Fruit fly (Drosophila melanogaster) whole organism, embryonic: ENCODE data around the gene IscU.

Experiments used
- Bgb ChIP-seq: fragments of 200-800 bp; sonication (Bioruptor generic); IDR thresholded peaks from 2 replicates; pipeline ENCODE4 v1.3.6; 2022; ENCODE audit warnings: missing biosample characterization, missing genetic modification characterization; ENCODE audit not compliant: partially characterized antibody
- CG11504 ChIP-seq: fragments of 200-800 bp; sonication (Bioruptor generic); optimal IDR thresholded peaks from 3 replicates; lab custom pipeline; 2019; ENCODE audit warnings: missing biosample characterization, mild to moderate bottlenecking, missing genetic modification characterization, moderate library complexity
- CG12659 ChIP-seq: fragments of 200-800 bp; sonication (Bioruptor generic); optimal IDR thresholded peaks from 3 replicates; lab custom pipeline; 2017; ENCODE audit warnings: mild to moderate bottlenecking, missing biosample characterization, missing genetic modification reagents, missing genetic modification characterization
- CG12942 ChIP-seq: fragments of 200-800 bp; sonication (Bioruptor generic); optimal IDR thresholded peaks from 3 replicates; lab custom pipeline; 2016; ENCODE audit warnings: missing biosample characterization, missing genetic modification characterization
- CG13775 ChIP-seq: fragments of 200-800 bp; sonication (Bioruptor generic); optimal IDR thresholded peaks from 3 replicates; lab custom pipeline; 2017; ENCODE audit warnings: missing biosample characterization, mild to moderate bottlenecking, missing genetic modification characterization
- CG14441 ChIP-seq: fragments of 200-800 bp; sonication (Bioruptor generic); IDR thresholded peaks from 2 replicates; pipeline ENCODE4 v1.3.6; 2022; ENCODE audit warnings: missing biosample characterization, missing genetic modification characterization
- CG1792 ChIP-seq: fragments of 200-800 bp; sonication (Bioruptor generic); optimal IDR thresholded peaks from 2 replicates; lab custom pipeline; 2016; ENCODE audit warnings: missing biosample characterization, missing genetic modification characterization
- CG30431 ChIP-seq: fragments of 200-800 bp; sonication (Bioruptor generic); optimal IDR thresholded peaks from 2 replicates; lab custom pipeline; 2017; ENCODE audit warnings: missing biosample characterization, missing genetic modification characterization
- CG3065 ChIP-seq: fragments of 200-800 bp; sonication (Bioruptor generic); optimal IDR thresholded peaks from 2 replicates; lab custom pipeline; 2016; ENCODE audit warnings: missing biosample characterization, missing genetic modification characterization
- CG31388 ChIP-seq: fragments of 200-800 bp; sonication (Bioruptor generic); optimal IDR thresholded peaks from 2 replicates; lab custom pipeline; 2016; ENCODE audit warnings: missing biosample characterization, missing genetic modification characterization
- CG33557 ChIP-seq: fragments of 200-800 bp; sonication (Bioruptor generic); optimal IDR thresholded peaks from 2 replicates; lab custom pipeline; 2019; ENCODE audit warnings: missing biosample characterization, mild to moderate bottlenecking, missing genetic modification characterization, moderate library complexity
- CG34422 ChIP-seq: fragments of 200-800 bp; sonication (Bioruptor generic); IDR thresholded peaks from 3 replicates; pipeline ENCODE4 v1.3.6; 2022; ENCODE audit warnings: missing biosample characterization, missing genetic modification characterization
- CG3847 ChIP-seq: fragments of 200-800 bp; sonication (Bioruptor generic); IDR thresholded peaks from 2 replicates; pipeline ENCODE4 v1.3.6; 2022; ENCODE audit warnings: missing biosample characterization, missing genetic modification characterization
- CG43689 ChIP-seq: fragments of 200-800 bp; sonication (Bioruptor generic); IDR thresholded peaks from 2 replicates; pipeline ENCODE4 v1.3.6; 2022; ENCODE audit warnings: missing biosample characterization, missing genetic modification characterization
- CG4820 ChIP-seq: fragments of 200-800 bp; sonication (Bioruptor generic); optimal IDR thresholded peaks from 3 replicates; lab custom pipeline; 2016; ENCODE audit warnings: missing biosample characterization, missing genetic modification characterization
- CG5180 ChIP-seq: fragments of 200-800 bp; sonication (Bioruptor generic); optimal IDR thresholded peaks from 3 replicates; lab custom pipeline; 2017; ENCODE audit warnings: missing biosample characterization, missing genetic modification characterization, mild to moderate bottlenecking, moderate library complexity, missing genetic modification reagents
- CG7271 ChIP-seq: fragments of 200-800 bp; sonication (Bioruptor generic); optimal IDR thresholded peaks from 2 replicates; lab custom pipeline; 2018; ENCODE audit warnings: missing biosample characterization, mild to moderate bottlenecking, missing genetic modification characterization, moderate library complexity
- CG8281 ChIP-seq: fragments of 200-800 bp; sonication (Bioruptor generic); optimal IDR thresholded peaks from 2 replicates; lab custom pipeline; 2018; ENCODE audit warnings: missing biosample characterization, mild to moderate bottlenecking, missing genetic modification characterization, moderate library complexity
- CG8924 ChIP-seq: fragments of 200-800 bp; optimal IDR thresholded peaks from 3 replicates; lab custom pipeline; 2019; ENCODE audit warnings: missing biosample characterization, mild to moderate bottlenecking, missing genetic modification characterization, moderate library complexity
- CHES-1-like ChIP-seq: fragments of 200-800 bp; sonication (Bioruptor generic); optimal IDR thresholded peaks from 2 replicates; lab custom pipeline; 2016; ENCODE audit warnings: missing biosample characterization, missing genetic modification characterization
- CrebB ChIP-seq: fragments of 200-800 bp; sonication (Bioruptor generic); optimal IDR thresholded peaks from 3 replicates; lab custom pipeline; 2018; ENCODE audit warnings: missing biosample characterization, mild to moderate bottlenecking, missing genetic modification characterization
- Dip2 ChIP-seq: fragments of 200-800 bp; sonication (Bioruptor generic); IDR thresholded peaks from 2 replicates; pipeline ENCODE4 v1.3.6; 2022; ENCODE audit warnings: missing biosample characterization, missing genetic modification characterization
- Lim3 ChIP-seq: fragments of 200-800 bp; sonication (Bioruptor generic); IDR thresholded peaks from 2 replicates; pipeline ENCODE4 v1.3.6; 2022; ENCODE audit warnings: missing biosample characterization, missing genetic modification characterization
- Meics ChIP-seq: fragments of 200-800 bp; sonication (Bioruptor generic); optimal IDR thresholded peaks from 2 replicates; lab custom pipeline; 2017; ENCODE audit warnings: missing biosample characterization, mild to moderate bottlenecking, missing genetic modification characterization
- NC2β ChIP-seq: fragments of 200-800 bp; sonication (Bioruptor generic); optimal IDR thresholded peaks from 2 replicates; lab custom pipeline; 2016; ENCODE audit warnings: missing biosample characterization, missing genetic modification characterization
- Oli ChIP-seq: fragments of 200-800 bp; sonication (Bioruptor generic); optimal IDR thresholded peaks from 2 replicates; lab custom pipeline; 2018; ENCODE audit warnings: missing biosample characterization, mild to moderate bottlenecking, missing genetic modification characterization, moderate library complexity
- Ravus ChIP-seq: fragments of 200-800 bp; sonication (Bioruptor generic); IDR thresholded peaks from 2 replicates; pipeline ENCODE4 v1.3.6; 2022; ENCODE audit warnings: missing biosample characterization, missing genetic modification characterization
- Scr ChIP-seq: fragments of 200-800 bp; sonication (Bioruptor generic); IDR thresholded peaks from 2 replicates; pipeline ENCODE4 v1.3.6; 2022; ENCODE audit warnings: missing biosample characterization, missing genetic modification characterization; ENCODE audit not compliant: partially characterized antibody
- Ssrp ChIP-seq: fragments of 200-800 bp; sonication (Bioruptor generic); optimal IDR thresholded peaks from 2 replicates; lab custom pipeline; 2018; ENCODE audit warnings: missing biosample characterization, mild to moderate bottlenecking, missing genetic modification characterization, moderate library complexity
- TFAM ChIP-seq: fragments of 200-800 bp; sonication (Bioruptor generic); optimal IDR thresholded peaks from 2 replicates; lab custom pipeline; 2017; ENCODE audit warnings: missing biosample characterization, missing genetic modification characterization, inconsistent platforms
- Usf ChIP-seq: fragments of 200-800 bp; sonication (Bioruptor generic); optimal IDR thresholded peaks from 2 replicates; lab custom pipeline; 2017; ENCODE audit warnings: missing genotype, missing biosample characterization, missing genetic modification characterization
- az2 ChIP-seq: fragments of 200-800 bp; sonication (Bioruptor generic); optimal IDR thresholded peaks from 3 replicates; lab custom pipeline; 2016; ENCODE audit warnings: missing biosample characterization, missing genetic modification characterization
- bbx ChIP-seq: fragments of 200-800 bp; sonication (Bioruptor generic); IDR thresholded peaks from 2 replicates; pipeline ENCODE4 v1.3.6; 2022; ENCODE audit warnings: missing biosample characterization, missing genetic modification characterization; ENCODE audit not compliant: partially characterized antibody
- bcd ChIP-seq: fragments of 200-800 bp; sonication (Bioruptor generic); optimal IDR thresholded peaks from 2 replicates; lab custom pipeline; 2017; ENCODE audit warnings: missing biosample characterization, mild to moderate bottlenecking, missing genetic modification characterization
- cad ChIP-seq: fragments of >200 bp; optimal IDR thresholded peaks from 2 replicates; lab custom pipeline; 2017; ENCODE audit warnings: missing biosample characterization, missing genetic modification characterization
- fd102C ChIP-seq: fragments of 200-800 bp; sonication (Bioruptor generic); optimal IDR thresholded peaks from 2 replicates; lab custom pipeline; 2018; ENCODE audit warnings: missing biosample characterization, mild to moderate bottlenecking, missing genetic modification characterization, moderate library complexity
- gfzf ChIP-seq: fragments of 200-800 bp; sonication (Bioruptor generic); optimal IDR thresholded peaks from 2 replicates; lab custom pipeline; 2016; ENCODE audit warnings: missing biosample characterization, mild to moderate bottlenecking, missing genetic modification characterization, moderate library complexity
- gro ChIP-seq: fragments of 200-800 bp; sonication (Bioruptor generic); optimal IDR thresholded peaks from 2 replicates; lab custom pipeline; 2016; ENCODE audit warnings: missing biosample characterization, missing genetic modification characterization
- h ChIP-seq: fragments of >200 bp; optimal IDR thresholded peaks from 2 replicates; lab custom pipeline; 2017
- ind ChIP-seq: fragments of 200-800 bp; sonication (Bioruptor generic); optimal IDR thresholded peaks from 3 replicates; lab custom pipeline; 2016; ENCODE audit warnings: missing biosample characterization, missing genetic modification characterization
- onecut ChIP-seq: fragments of 200-800 bp; sonication (Bioruptor generic); IDR thresholded peaks from 2 replicates; pipeline ENCODE4 v1.3.6; 2022; ENCODE audit warnings: missing biosample characterization, missing genetic modification characterization
- pfk ChIP-seq: fragments of 200-800 bp; sonication (Bioruptor generic); optimal IDR thresholded peaks from 2 replicates; lab custom pipeline; 2018; ENCODE audit warnings: missing biosample characterization, mild to moderate bottlenecking, missing genetic modification characterization, moderate library complexity
- phol ChIP-seq: fragments of 200-800 bp; sonication (Bioruptor generic); optimal IDR thresholded peaks from 3 replicates; lab custom pipeline; 2018; ENCODE audit warnings: missing biosample characterization, mild to moderate bottlenecking, missing genetic modification characterization, moderate library complexity
- prd ChIP-seq, 3 experiments: fragments of >200 bp in 2 of 3; fragments of 200-800 bp in 1 of 3; sonication (Bioruptor generic) in 1 of 3; optimal IDR thresholded peaks in 2 of 3; IDR thresholded peaks in 1 of 3; 2 replicates in 2 of 3; 3 replicates in 1 of 3; pipeline versions ENCODE4 v1.3.6 to Lab custom; 2017 to 2022; ENCODE audit warnings: missing biosample characterization in 1 of 3, missing genetic modification characterization in 1 of 3
- sens-2 ChIP-seq: fragments of 200-800 bp; sonication (Bioruptor generic); IDR thresholded peaks from 2 replicates; pipeline ENCODE4 v1.3.6; 2022; ENCODE audit warnings: missing biosample characterization, missing genetic modification characterization
- tna ChIP-seq: fragments of 200-800 bp; sonication (Bioruptor generic); IDR thresholded peaks from 2 replicates; pipeline ENCODE4 v1.3.6; 2022; ENCODE audit warnings: missing biosample characterization, missing genetic modification characterization; ENCODE audit not compliant: partially characterized antibody
- twi ChIP-seq: fragments of 200-800 bp; optimal IDR thresholded peaks from 2 replicates; lab custom pipeline; 2019; ENCODE audit warnings: missing biosample characterization, mild to moderate bottlenecking, missing genetic modification characterization, moderate library complexity
- usp ChIP-seq: fragments of >200 bp; optimal IDR thresholded peaks from 2 replicates; lab custom pipeline; 2017; ENCODE audit warnings: missing biosample characterization, missing genetic modification characterization
- wek ChIP-seq: fragments of 200-800 bp; sonication (Bioruptor generic); optimal IDR thresholded peaks from 3 replicates; lab custom pipeline; 2018; ENCODE audit warnings: missing biosample characterization, mild to moderate bottlenecking, missing genetic modification characterization, moderate library complexity

Gene IscU

dm6 chr3R:8820428-8820912 is 3.5 kb downstream of the IscU start, which contains the start of gene aqz (continued):
- TF ChIP-seq Bgb = peak; percentile 81
- TF ChIP-seq twi = peak; percentile 46
- no peak for TF ChIP-seq Usf (GFP tag; lab: Kevin White, UChicago)
- TF ChIP-seq CG30431 (GFP tag; lab: Kevin White, UChicago) = peak; percentile 24
- peak; percentile 18 for TF ChIP-seq CG13775 (GFP tag; lab: Kevin White, UChicago)
- no peak for TF ChIP-seq CG31388 (GFP tag; lab: Kevin White, UChicago)
- TF ChIP-seq prd (optimal IDR thresholded peaks at IDR 0.05; lab: Kevin White, UChicago) = no peak
- TF ChIP-seq prd (GFP tag; IDR thresholded peaks at IDR 0.05; lab: Robert Waterston, UW) = peak; percentile 49
- TF ChIP-seq TFAM (GFP tag; lab: Kevin White, UChicago) = no peak
- peak; percentile 39 for TF ChIP-seq CG3065 (GFP tag; lab: Kevin White, UChicago)
- no peak for TF ChIP-seq Ssrp (tag; lab: Kevin White, UChicago)
- peak; percentile 25 for TF ChIP-seq CG4820 (GFP tag; lab: Kevin White, UChicago)
- TF ChIP-seq CG12942 (GFP tag; lab: Kevin White, UChicago) = peak; percentile 28
- TF ChIP-seq CG8281 (tag; lab: Kevin White, UChicago) = no peak
- TF ChIP-seq Scr = peak; percentile 54
- peak; percentile 53 for TF ChIP-seq CG1792 (GFP tag; lab: Kevin White, UChicago)
- peak; percentile 36; the same call in 1 of the 2 replicates for TF ChIP-seq tna
- TF ChIP-seq sens-2 (GFP tag; lab: Robert Waterston, UW) = 0 out of 2 replicates have a peak, but pooled peaks have one; percentile 21
- TF ChIP-seq CG43689 (GFP tag; lab: Robert Waterston, UW) = no peak
- TF ChIP-seq fd102C (GFP tag; lab: Kevin White, UChicago) = peak; percentile 47
- peak; percentile 81 for TF ChIP-seq NC2β (GFP tag; lab: Kevin White, UChicago)
- TF ChIP-seq CG3847 (GFP tag; lab: Robert Waterston, UW) = peak; percentile 88
- peak; percentile 80 for TF ChIP-seq CG11504 (tag; lab: Kevin White, UChicago)
- peak; percentile 33 for TF ChIP-seq Meics (GFP tag; lab: Kevin White, UChicago)
- TF ChIP-seq h = no peak
- peak; percentile 60 for TF ChIP-seq wek
- TF ChIP-seq Ravus (GFP tag; lab: Robert Waterston, UW) = no peak
- TF ChIP-seq phol (tag; lab: Kevin White, UChicago) = peak; percentile 64
- TF ChIP-seq CG8924 (tag; lab: Kevin White, UChicago) = peak; percentile 84
- no peak for TF ChIP-seq Lim3
- TF ChIP-seq CHES-1-like (GFP tag; lab: Kevin White, UChicago) = peak; percentile 73
- peak; percentile 64 for TF ChIP-seq pfk
- no peak for TF ChIP-seq usp (GFP tag; lab: Kevin White, UChicago)
- TF ChIP-seq ind (GFP tag; lab: Kevin White, UChicago) = peak; percentile 23
- TF ChIP-seq CG12659 = peak; percentile 73
- TF ChIP-seq CrebB (tag; lab: Kevin White, UChicago) = peak; percentile 77
- TF ChIP-seq gro (GFP tag; lab: Kevin White, UChicago) = peak; percentile 72
- peak; percentile 54 for TF ChIP-seq cad (GFP tag; lab: Kevin White, UChicago)
- TF ChIP-seq Oli (tag; lab: Kevin White, UChicago) = no peak
- peak; percentile 58 for TF ChIP-seq CG33557 (GFP tag; lab: Kevin White, UChicago)
- peak; percentile 33; the same call in 1 of the 2 replicates for TF ChIP-seq CG14441 (GFP tag; lab: Robert Waterston, UW)
- peak; percentile 66 for TF ChIP-seq bbx (GFP tag; lab: Robert Waterston, UW)
- TF ChIP-seq gfzf (GFP tag; lab: Kevin White, UChicago) = peak; percentile 80
- no peak for TF ChIP-seq Dip2 (GFP tag; lab: Robert Waterston, UW)
- TF ChIP-seq az2 = peak; percentile 35
- peak; percentile 40 for TF ChIP-seq CG7271 (tag; lab: Kevin White, UChicago)
- peak; percentile 98 for TF ChIP-seq onecut
- TF ChIP-seq CG34422 = peak; percentile 76; the same call in 2 of the 3 replicates
- TF ChIP-seq bcd (GFP tag; lab: Kevin White, UChicago) = peak; percentile 66
- TF ChIP-seq CG5180 (GFP tag; lab: Kevin White, UChicago) = no peak
